Worm (Caenorhabditis elegans): ENCODE measurements around the gene C28G1.6.

Gene C28G1.6

ce11 chrX:8810908-8811307 is 20.2 kb downstream of the C28G1.6 start, which contains the start of gene R04E5.9 (continued):
- TF ChIP-seq nfya-1 (tag; optimal IDR thresholded peaks at IDR 0.05; ENCODE audit: insufficient read depth) (peak; percentile 94), nhr-43 (tag; optimal IDR thresholded peaks at IDR 0.05; ENCODE audit: poor library complexity, severe bottlenecking) (peak; percentile 47), pqm-1 (tag; optimal IDR thresholded peaks at IDR 0.05) (peak; percentile 69)

- TF ChIP-seq nhr-76 (tag; optimal IDR thresholded peaks at IDR 0.05) (no peak), skn-1 (tag; optimal IDR thresholded peaks at IDR 0.05) (no peak), ztf-11 (tag; optimal IDR thresholded peaks at IDR 0.05) (no peak), lin-39 (tag; optimal IDR thresholded peaks at IDR 0.05) (peak; percentile 71), sea-2 (GFP tag; optimal IDR thresholded peaks at IDR 0.05) (no peak)
These were observed 22.3 kb downstream of the C28G1.6 start for ce11 chrX:8808740-8809139.

- no peak for TF ChIP-seq nhr-67 (tag; optimal IDR thresholded peaks at IDR 0.05)
- peak; percentile 24 for TF ChIP-seq egl-5 (tag; optimal IDR thresholded peaks at IDR 0.05)
- TF ChIP-seq skn-1 (tag; optimal IDR thresholded peaks at IDR 0.05), result peak; percentile 59
- TF ChIP-seq fkh-2 (tag; optimal IDR thresholded peaks at IDR 0.05), result no peak
- TF ChIP-seq unc-62 (GFP tag; optimal IDR thresholded peaks at IDR 0.05), result no peak
- no peak for TF ChIP-seq ztf-11 (tag; optimal IDR thresholded peaks at IDR 0.05)
- peak; percentile 46 for TF ChIP-seq hmg-11 (tag; optimal IDR thresholded peaks at IDR 0.05)
- TF ChIP-seq pha-4 (tag; optimal IDR thresholded peaks at IDR 0.05), result peak; percentile 8
- no peak for TF ChIP-seq nhr-28 (tag; optimal IDR thresholded peaks at IDR 0.05)
- TF ChIP-seq lin-39 (tag; optimal IDR thresholded peaks at IDR 0.05), result peak; percentile 64
- peak; percentile 64 for TF ChIP-seq nfya-1 (tag; optimal IDR thresholded peaks at IDR 0.05; ENCODE audit: insufficient read depth)
- peak; percentile 18 for TF ChIP-seq elt-2 (tag; optimal IDR thresholded peaks at IDR 0.05)
- TF ChIP-seq snpc-4 (tag; optimal IDR thresholded peaks at IDR 0.05), result peak; percentile 42
- no peak for TF ChIP-seq nhr-11 (tag; optimal IDR thresholded peaks at IDR 0.05)
These were observed 24.8 kb downstream of the C28G1.6 start, which contains the start of gene R04E5.8 for ce11 chrX:8806070-8806799. TSS of gene R04E5.8 (minus strand) at chrX:8806120.

- TF ChIP-seq lin-39 (tag; optimal IDR thresholded peaks at IDR 0.05) (no peak), elt-3 (tag; optimal IDR thresholded peaks at IDR 0.05) (no peak), ceh-82 (tag; optimal IDR thresholded peaks at IDR 0.05) (no peak)
These were observed 25.6 kb downstream of the C28G1.6 start for ce11 chrX:8805475-8805874.

ce11 chrX:8800983-8801382 is 30.1 kb downstream of the C28G1.6 start:
- TF ChIP-seq nhr-12 (tag; optimal IDR thresholded peaks at IDR 0.05) (no peak), fkh-10 (GFP tag; optimal IDR thresholded peaks at IDR 0.05) (peak; percentile 77), pha-4 (tag; optimal IDR thresholded peaks at IDR 0.05) (no peak), lin-39 (tag; optimal IDR thresholded peaks at IDR 0.05) (peak; percentile 45), sea-2 (GFP tag; optimal IDR thresholded peaks at IDR 0.05) (no peak), ztf-11 (tag; optimal IDR thresholded peaks at IDR 0.05) (no peak), ceh-16 (tag; optimal IDR thresholded peaks at IDR 0.05) (no peak), nfya-1 (tag; optimal IDR thresholded peaks at IDR 0.05; ENCODE audit: insufficient read depth) (peak; percentile 37)

ce11 chrX:8800355-8800754 is 30.7 kb downstream of the C28G1.6 start:
- TF ChIP-seq R02D3.7 (tag; optimal IDR thresholded peaks at IDR 0.05), result no peak
- no peak for TF ChIP-seq mml-1 (tag; optimal IDR thresholded peaks at IDR 0.05)
- no peak for TF ChIP-seq sea-2 (GFP tag; optimal IDR thresholded peaks at IDR 0.05)
- no peak for TF ChIP-seq ZK546.5 (tag; optimal IDR thresholded peaks at IDR 0.05)
- TF ChIP-seq nhr-77 (tag; optimal IDR thresholded peaks at IDR 0.05), result no peak
- TF ChIP-seq ceh-16 (tag; optimal IDR thresholded peaks at IDR 0.05), result no peak
- TF ChIP-seq lin-39 (tag; optimal IDR thresholded peaks at IDR 0.05), result no peak
- no peak for TF ChIP-seq nhr-28 (tag; optimal IDR thresholded peaks at IDR 0.05)
- no peak for TF ChIP-seq egl-5 (tag; optimal IDR thresholded peaks at IDR 0.05)
- TF ChIP-seq tbx-2 (tag; optimal IDR thresholded peaks at IDR 0.05), result no peak
- no peak for TF ChIP-seq fkh-10 (GFP tag; optimal IDR thresholded peaks at IDR 0.05)
- no peak for TF ChIP-seq ceh-82 (tag; optimal IDR thresholded peaks at IDR 0.05)
- no peak for TF ChIP-seq elt-2 (tag; optimal IDR thresholded peaks at IDR 0.05)
- TF ChIP-seq unc-62 (GFP tag; optimal IDR thresholded peaks at IDR 0.05), result no peak

Data from whole organism, L3 larva.